Worm (Caenorhabditis elegans): Measurements from ENCODE around the gene srx-102.

DNA sequence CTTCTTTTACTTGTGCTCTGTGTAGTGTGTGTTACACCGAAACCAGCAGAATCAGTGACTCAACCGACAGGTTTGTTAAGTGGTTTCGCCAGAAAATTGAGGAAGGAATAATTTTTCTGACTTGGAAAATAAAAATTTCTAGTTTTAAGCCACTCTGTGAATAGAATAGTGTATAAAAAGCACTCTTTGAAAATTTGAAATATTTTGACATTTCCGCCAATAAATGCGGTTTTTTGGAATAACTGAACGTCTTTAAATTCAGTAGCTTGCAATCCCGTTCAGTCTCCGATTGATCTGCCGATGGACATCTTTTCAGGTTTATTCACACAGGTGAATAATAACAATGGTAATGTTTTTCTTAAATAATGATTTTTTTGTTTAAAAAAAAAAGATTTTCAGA, 30.1 kb downstream of the srx-102 start, which contains the start of gene F19B10.3:
- no peak for TF ChIP-seq T26A5.8 (tag; optimal IDR thresholded peaks at IDR 0.05)
- TF ChIP-seq snpc-1.3 (tag; optimal IDR thresholded peaks at IDR 0.05; ENCODE audit: insufficient read depth) = no peak
- no peak for TF ChIP-seq nfyb-1 (GFP tag; IDR thresholded peaks at IDR 0.05)
- no peak for TF ChIP-seq snpc-4 (GFP tag; optimal IDR thresholded peaks at IDR 0.05)
- TF ChIP-seq snpc-4 (tag; optimal IDR thresholded peaks at IDR 0.05) = no peak
- TF ChIP-seq lin-35 (GFP tag; optimal IDR thresholded peaks at IDR 0.05) = no peak
- TF ChIP-seq ceh-91 (GFP tag; IDR thresholded peaks at IDR 0.05) = no peak
- TF ChIP-seq ceh-100 (GFP tag; IDR thresholded peaks at IDR 0.05) = no peak
- no peak for TF ChIP-seq hmg-20 (GFP tag; IDR thresholded peaks at IDR 0.05)
- no peak for TF ChIP-seq him-1 (tag; optimal IDR thresholded peaks at IDR 0.05)
- TF ChIP-seq ama-1 (optimal IDR thresholded peaks at IDR 0.05) = no peak
- TF ChIP-seq ama-1 (GFP tag; optimal IDR thresholded peaks at IDR 0.05) = no peak
- no peak for TF ChIP-seq bed-1 (GFP tag; IDR thresholded peaks at IDR 0.05)

Measured in whole organism, young adult.